Worm (Caenorhabditis elegans) whole organism, L1 larva: ENCODE data around the gene mrpl-35.

Experiments used
- F16B12.6 ChIP-seq: fragments of 150-350 bp; optimal IDR thresholded peaks from 2 replicates; lab custom pipeline; 2014; ENCODE audit warnings: missing biosample characterization, missing genetic modification characterization
- Y116A8C.19 ChIP-seq: sonication (generic microtip); optimal IDR thresholded peaks from 2 replicates; lab custom pipeline; 2016; ENCODE audit warnings: missing compliant biosample characterization, missing genetic modification characterization, borderline replicate concordance
- blmp-1 ChIP-seq: fragments of 150-350 bp; optimal IDR thresholded peaks from 2 replicates; lab custom pipeline; 2014; ENCODE audit warnings: missing biosample characterization, missing genetic modification characterization
- ceh-88 ChIP-seq: fragments of 200-800 bp; sonication (Bioruptor generic); IDR thresholded peaks from 2 replicates; pipeline ENCODE4 v1.3.6; 2022; ENCODE audit warnings: missing genetic modification characterization, missing compliant biosample characterization
- ceh-90 ChIP-seq: sonication (generic microtip); optimal IDR thresholded peaks from 2 replicates; lab custom pipeline; 2016; ENCODE audit warnings: missing genetic modification characterization, missing compliant biosample characterization
- dpl-1 ChIP-seq, 3 experiments: fragments of 150-350 bp in 2 of 3; sonication (generic microtip) in 1 of 3; optimal IDR thresholded peaks; 2 replicates each; lab custom pipeline; 2014 to 2017; ENCODE audit warnings: missing biosample characterization in 3 of 3, missing genetic modification characterization in 3 of 3, missing genetic modification reagents in 3 of 3
- dsc-1 ChIP-seq: sonication (generic microtip); optimal IDR thresholded peaks from 2 replicates; lab custom pipeline; 2016; ENCODE audit warnings: mild to moderate bottlenecking, missing genetic modification characterization, missing compliant biosample characterization
- efl-1 ChIP-seq, 4 experiments: fragments of 150-350 bp; optimal IDR thresholded peaks in 3 of 4; peaks in 1 of 4; 1 replicate in 1 of 4; 2 replicates in 3 of 4; lab custom pipeline; 2014; ENCODE audit warnings: missing biosample characterization in 2 of 4, missing genetic modification characterization in 2 of 4, missing genetic modification reagents in 2 of 4
- fkh-10 ChIP-seq: sonication (generic microtip); optimal IDR thresholded peaks from 2 replicates; lab custom pipeline; 2017; ENCODE audit warnings: missing biosample characterization, missing genetic modification reagents, missing genetic modification characterization
- fkh-4 ChIP-seq: sonication (generic microtip); optimal IDR thresholded peaks from 2 replicates; lab custom pipeline; 2016; ENCODE audit warnings: missing compliant biosample characterization, missing genetic modification characterization, borderline replicate concordance
- fkh-8 ChIP-seq: sonication (generic microtip); optimal IDR thresholded peaks from 2 replicates; lab custom pipeline; 2016; ENCODE audit warnings: mild to moderate bottlenecking, missing genetic modification characterization, missing compliant biosample characterization
- fos-1 ChIP-seq: fragments of 150-350 bp; optimal IDR thresholded peaks from 2 replicates; lab custom pipeline; 2014; ENCODE audit warnings: missing biosample characterization, missing genetic modification characterization
- hlh-4 ChIP-seq: sonication (generic microtip); optimal IDR thresholded peaks from 2 replicates; lab custom pipeline; 2016; ENCODE audit warnings: mild to moderate bottlenecking, missing genetic modification characterization, missing compliant biosample characterization
- hpl-2 ChIP-seq: fragments of 150-350 bp; optimal IDR thresholded peaks from 2 replicates; lab custom pipeline; 2014; ENCODE audit warnings: missing biosample characterization, missing genetic modification reagents, missing genetic modification characterization
- irx-1 ChIP-seq: sonication (generic microtip); optimal IDR thresholded peaks from 2 replicates; lab custom pipeline; 2016; ENCODE audit warnings: missing genetic modification characterization, missing compliant biosample characterization
- lin-14 ChIP-seq: fragments of 200-800 bp; sonication (Bioruptor generic); optimal IDR thresholded peaks from 2 replicates; lab custom pipeline; 2018; ENCODE audit warnings: mild to moderate bottlenecking, missing genetic modification characterization, moderate library complexity, missing compliant biosample characterization
- lin-39 ChIP-seq: fragments of 150-350 bp; optimal IDR thresholded peaks from 2 replicates; lab custom pipeline; 2014; ENCODE audit warnings: missing biosample characterization, missing genetic modification reagents, missing genetic modification characterization
- lir-3 ChIP-seq: sonication (generic microtip); optimal IDR thresholded peaks from 2 replicates; lab custom pipeline; 2016; ENCODE audit warnings: mild to moderate bottlenecking, missing genetic modification characterization, moderate library complexity, missing compliant biosample characterization; ENCODE audit not compliant: poor library complexity
- lsy-2 ChIP-seq, 2 experiments: fragments of 150-350 bp; optimal IDR thresholded peaks; 2 replicates each; lab custom pipeline; 2014; ENCODE audit warnings: missing biosample characterization in 2 of 2, missing genetic modification characterization in 2 of 2
- mab-9 ChIP-seq: fragments of 200-800 bp; sonication (Bioruptor generic); IDR thresholded peaks from 2 replicates; pipeline ENCODE4 v1.3.6; 2022; ENCODE audit warnings: missing genetic modification reagents, missing genetic modification characterization, missing compliant biosample characterization
- mdl-1 ChIP-seq, 2 experiments: fragments of 150-350 bp; optimal IDR thresholded peaks; 2 replicates each; lab custom pipeline; 2014 to 2017; ENCODE audit warnings: missing biosample characterization in 2 of 2, missing genetic modification characterization in 2 of 2, inconsistent platforms in 1 of 2
- nhr-11 ChIP-seq: fragments of 150-350 bp; optimal IDR thresholded peaks from 2 replicates; lab custom pipeline; 2014; ENCODE audit warnings: missing biosample characterization, missing genetic modification characterization
- nhr-237 ChIP-seq: fragments of 150-350 bp; optimal IDR thresholded peaks from 2 replicates; lab custom pipeline; 2014; ENCODE audit warnings: missing biosample characterization, missing genetic modification characterization
- nhr-28 ChIP-seq: fragments of 150-350 bp; optimal IDR thresholded peaks from 2 replicates; lab custom pipeline; 2014; ENCODE audit warnings: missing biosample characterization, missing genetic modification characterization
- nhr-47 ChIP-seq: sonication (generic microtip); optimal IDR thresholded peaks from 2 replicates; lab custom pipeline; 2016; ENCODE audit warnings: mild to moderate bottlenecking, missing genetic modification characterization, moderate library complexity, missing compliant biosample characterization
- nhr-71 ChIP-seq: sonication (generic microtip); optimal IDR thresholded peaks from 2 replicates; lab custom pipeline; 2016; ENCODE audit warnings: mild to moderate bottlenecking, missing genetic modification characterization, moderate library complexity, missing compliant biosample characterization
- nhr-76 ChIP-seq: sonication (generic microtip); optimal IDR thresholded peaks from 2 replicates; lab custom pipeline; 2017; ENCODE audit warnings: missing biosample characterization, missing genetic modification characterization
- nhr-77 ChIP-seq: fragments of 150-350 bp; optimal IDR thresholded peaks from 2 replicates; lab custom pipeline; 2014; ENCODE audit warnings: missing biosample characterization, missing genetic modification characterization
- nhr-85 ChIP-seq: sonication (generic microtip); peaks from one replicate; lab custom pipeline; 2016; ENCODE audit warnings: missing genetic modification characterization, inconsistent platforms, missing compliant biosample characterization
- pax-3 ChIP-seq: fragments of 200-800 bp; sonication (Bioruptor generic); optimal IDR thresholded peaks from 2 replicates; lab custom pipeline; 2018; ENCODE audit warnings: mild to moderate bottlenecking, missing genetic modification characterization, moderate library complexity, missing compliant biosample characterization
- pqm-1 ChIP-seq: sonication (generic microtip); optimal IDR thresholded peaks from 3 replicates; lab custom pipeline; 2017; ENCODE audit warnings: missing biosample characterization, missing genetic modification characterization
- rnt-1 ChIP-seq: sonication (generic microtip); optimal IDR thresholded peaks from 2 replicates; lab custom pipeline; 2016; ENCODE audit warnings: mild to moderate bottlenecking, missing genetic modification characterization, moderate library complexity, missing compliant biosample characterization
- snpc-4 ChIP-seq: fragments of 150-350 bp; optimal IDR thresholded peaks from 2 replicates; lab custom pipeline; 2014; ENCODE audit warnings: missing biosample characterization, missing genetic modification characterization
- sox-4 ChIP-seq: sonication (generic microtip); optimal IDR thresholded peaks from 2 replicates; lab custom pipeline; 2016; ENCODE audit warnings: missing genetic modification characterization, missing compliant biosample characterization
- swsn-7 ChIP-seq: sonication (generic microtip); optimal IDR thresholded peaks from 2 replicates; lab custom pipeline; 2016; ENCODE audit warnings: missing genetic modification characterization, missing compliant biosample characterization
- tbx-2 ChIP-seq: sonication (generic microtip); optimal IDR thresholded peaks from 2 replicates; lab custom pipeline; 2016; ENCODE audit warnings: missing genetic modification characterization, missing compliant biosample characterization
- tlp-1 ChIP-seq: fragments of 150-350 bp; optimal IDR thresholded peaks from 2 replicates; lab custom pipeline; 2014; ENCODE audit warnings: missing biosample characterization, missing genetic modification characterization
- unc-130 ChIP-seq: fragments of 150-350 bp; optimal IDR thresholded peaks from 2 replicates; lab custom pipeline; 2017; ENCODE audit warnings: missing biosample characterization, missing genetic modification characterization, inconsistent platforms
- unc-86 ChIP-seq: sonication (generic microtip); optimal IDR thresholded peaks from 2 replicates; lab custom pipeline; 2016; ENCODE audit warnings: missing genetic modification characterization, missing compliant biosample characterization
- unc-98 ChIP-seq: fragments of 200-800 bp; sonication (Bioruptor generic); IDR thresholded peaks from 2 replicates; pipeline ENCODE4 v1.3.6; 2022; ENCODE audit warnings: missing genetic modification characterization, missing compliant biosample characterization
- vab-15 ChIP-seq: sonication (generic microtip); optimal IDR thresholded peaks from 2 replicates; lab custom pipeline; 2017; ENCODE audit warnings: missing genotype, mild to moderate bottlenecking, missing genetic modification characterization, missing compliant biosample characterization
- xbp-1 ChIP-seq: sonication (generic microtip); optimal IDR thresholded peaks from 2 replicates; lab custom pipeline; 2016; ENCODE audit warnings: missing genetic modification characterization, missing compliant biosample characterization
- zag-1 ChIP-seq: fragments of 150-350 bp; optimal IDR thresholded peaks from 2 replicates; lab custom pipeline; 2014; ENCODE audit warnings: missing biosample characterization, missing genetic modification characterization
- ztf-11 ChIP-seq, 2 experiments: sonication (generic microtip); optimal IDR thresholded peaks; 2 replicates each; lab custom pipeline; 2016 to 2017; ENCODE audit warnings: missing genetic modification characterization in 2 of 2, missing biosample characterization in 1 of 2, missing compliant biosample characterization in 1 of 2

The mrpl-35 gene

ce11 chrIII:3542105-3542504, 32.1 kb downstream of the mrpl-35 start (continued):
- no peak for TF ChIP-seq efl-1 (optimal IDR thresholded peaks at IDR 0.05; lab: Kevin White, UChicago)
- TF ChIP-seq efl-1 (GFP tag; optimal IDR thresholded peaks at IDR 0.05 in 1 of 2; lab: Kevin White, UChicago): peak in 1 of 2 experiments; percentile 75
- no peak for TF ChIP-seq zag-1 (tag; lab: Kevin White, UChicago)
- TF ChIP-seq fkh-10 (GFP tag; lab: Kevin White, UChicago): peak; percentile 1
- no peak for TF ChIP-seq hlh-4 (tag; lab: Kevin White, UChicago)
- peak; percentile 4 for TF ChIP-seq F16B12.6 (tag; lab: Kevin White, UChicago)
- no peak for TF ChIP-seq pax-3 (tag; lab: Kevin White, UChicago)

DNA sequence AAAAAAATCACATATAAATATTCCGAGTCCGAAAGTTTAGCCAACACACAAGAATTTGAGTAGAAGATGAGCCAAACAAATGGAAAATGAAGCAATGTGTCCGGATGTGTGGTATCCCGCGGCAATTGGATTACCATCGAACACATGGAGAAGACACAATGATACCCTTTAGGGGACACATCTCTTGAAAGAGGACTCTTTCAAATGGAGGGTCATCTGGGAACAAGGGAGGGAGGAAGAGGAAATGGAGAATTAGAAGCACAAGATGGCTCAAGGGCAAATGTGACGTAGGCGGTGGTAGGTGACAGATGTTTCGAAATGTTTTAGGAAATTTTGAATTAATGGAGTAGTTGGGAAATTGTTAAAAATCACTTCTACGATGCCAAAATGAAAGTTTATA, 33.0 kb downstream of the mrpl-35 start:
- TF ChIP-seq irx-1 (no peak), xbp-1 (tag; lab: Kevin White, UChicago) (no peak), fkh-4 (tag; lab: Kevin White, UChicago) (no peak), lir-3 (tag; lab: Kevin White, UChicago) (no peak), rnt-1 (no peak), zag-1 (tag; lab: Kevin White, UChicago) (peak; percentile 12), unc-86 (tag; lab: Kevin White, UChicago) (no peak), fos-1 (no peak), dsc-1 (tag; lab: Kevin White, UChicago) (no peak), nhr-71 (tag; lab: Kevin White, UChicago) (no peak), tlp-1 (tag; lab: Kevin White, UChicago) (no peak), ceh-90 (tag; lab: Kevin White, UChicago) (no peak), nhr-11 (tag; lab: Kevin White, UChicago) (no peak), Y116A8C.19 (tag; lab: Kevin White, UChicago) (no peak), ztf-11 (tag; optimal IDR thresholded peaks at IDR 0.05; lab: Kevin White, UChicago) (peak in 1 of 2 experiments; percentile 2), nhr-76 (no peak), nhr-77 (tag; lab: Kevin White, UChicago) (no peak), lin-14 (GFP tag; lab: Kevin White, UChicago) (peak; percentile 61), hpl-2 (GFP tag; lab: Kevin White, UChicago) (no peak), unc-130 (no peak), fkh-8 (no peak), swsn-7 (tag; lab: Kevin White, UChicago) (no peak)

DNA sequence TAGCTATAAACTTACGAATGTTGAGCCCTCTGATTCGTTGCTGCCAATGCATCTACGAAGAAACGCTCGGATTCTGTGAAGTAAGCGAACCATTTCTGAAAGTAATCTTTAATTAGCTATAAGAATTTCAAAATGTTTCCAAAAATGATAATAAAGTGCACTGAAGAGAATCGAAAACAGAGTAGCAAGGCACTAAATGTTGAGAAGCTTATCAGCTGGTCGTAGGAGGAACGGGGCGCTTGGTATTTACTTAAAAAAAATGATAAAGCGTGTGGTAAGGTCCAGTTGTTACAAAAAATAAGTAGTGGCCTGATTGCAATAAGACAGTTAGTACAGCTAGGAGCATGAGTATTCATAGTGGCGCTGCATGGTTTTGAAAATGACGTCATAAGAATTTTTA, 36.3 kb downstream of the mrpl-35 start, which contains the start of gene C54C6.7:
Gene C54C6.7 (minus strand): TSS at position 101 of the 400 bp plus-strand sequence.
- no peak for TF ChIP-seq mdl-1 (tag; optimal IDR thresholded peaks at IDR 0.05; lab: Kevin White, UChicago)

- TF ChIP-seq sox-4 (tag; lab: Kevin White, UChicago) (no peak), nhr-71 (tag; lab: Kevin White, UChicago) (no peak), hlh-4 (tag; lab: Kevin White, UChicago) (no peak), nhr-77 (tag; lab: Kevin White, UChicago) (no peak), blmp-1 (tag; lab: Kevin White, UChicago) (no peak), vab-15 (tag; lab: Kevin White, UChicago) (no peak), snpc-4 (tag; lab: Kevin White, UChicago) (no peak), unc-98 (no peak), nhr-85 (tag; lab: Kevin White, UChicago) (no peak), tbx-2 (no peak), mab-9 (no peak), pqm-1 (tag; lab: Kevin White, UChicago) (no peak), lin-39 (tag; lab: Kevin White, UChicago) (no peak), nhr-28 (tag; lab: Kevin White, UChicago) (no peak), dpl-1 (GFP tag; optimal IDR thresholded peaks at IDR 0.05; lab: Kevin White, UChicago) (no peak), lsy-2 (tag; optimal IDR thresholded peaks at IDR 0.05; lab: Kevin White, UChicago) (no peak), ceh-88 (GFP tag; lab: Robert Waterston, UW) (no peak), nhr-237 (tag; lab: Kevin White, UChicago) (no peak), nhr-47 (tag; lab: Kevin White, UChicago) (no peak)
These were observed 38.0 kb downstream of the mrpl-35 start, which contains the start of gene C54C6.11 for ce11 chrIII:3548017-3548416. Gene C54C6.11 (plus strand): TSS chrIII:3548317.
